Worm (Caenorhabditis elegans) whole organism, late embryonic: ENCODE results near the gene C25F9.16.

Experiments
- K02D7.2 ChIP-seq: sonication (generic microtip); optimal IDR thresholded peaks from 2 replicates; lab custom pipeline; 2017; ENCODE audit warnings: mild to moderate bottlenecking, missing genetic modification characterization, missing compliant biosample characterization
- T23F11.4 ChIP-seq: fragments of 200-800 bp; sonication (Bioruptor generic); optimal IDR thresholded peaks from 2 replicates; lab custom pipeline; 2018; ENCODE audit warnings: mild to moderate bottlenecking, missing genetic modification characterization, missing compliant biosample characterization
- ama-1 ChIP-seq: fragments of 150-350 bp; optimal IDR thresholded peaks from 2 replicates; lab custom pipeline; 2014
- dve-1 ChIP-seq: sonication (generic microtip); optimal IDR thresholded peaks from 2 replicates; lab custom pipeline; 2017; ENCODE audit warnings: antibody characterized with exemption, mild to moderate bottlenecking, missing genetic modification characterization, missing compliant biosample characterization
- elt-2 ChIP-seq: sonication (generic microtip); optimal IDR thresholded peaks from 2 replicates; lab custom pipeline; 2016; ENCODE audit warnings: missing genetic modification reagents, missing genetic modification characterization, missing compliant biosample characterization
- fkh-10 ChIP-seq: fragments of 150-350 bp; optimal IDR thresholded peaks from 2 replicates; lab custom pipeline; 2014; ENCODE audit warnings: missing biosample characterization, missing genetic modification reagents, missing genetic modification characterization
- madf-2 ChIP-seq: sonication (generic microtip); optimal IDR thresholded peaks from 2 replicates; lab custom pipeline; 2017; ENCODE audit warnings: missing genetic modification characterization, missing compliant biosample characterization
- nhr-11 ChIP-seq: fragments of 150-350 bp; optimal IDR thresholded peaks from 2 replicates; lab custom pipeline; 2014; ENCODE audit warnings: missing biosample characterization, missing genetic modification characterization
- npax-4 ChIP-seq: sonication (generic microtip); optimal IDR thresholded peaks from 2 replicates; lab custom pipeline; 2016; ENCODE audit warnings: missing genetic modification characterization, missing compliant biosample characterization
- pat-9 ChIP-seq: fragments of 200-800 bp; sonication (Bioruptor generic); optimal IDR thresholded peaks from 2 replicates; lab custom pipeline; 2018; ENCODE audit warnings: mild to moderate bottlenecking, missing genetic modification characterization, moderate library complexity, missing compliant biosample characterization
- pha-4 ChIP-seq: fragments of 150-350 bp; optimal IDR thresholded peaks from 2 replicates; lab custom pipeline; 2018; ENCODE audit warnings: missing biosample characterization, missing genetic modification reagents, missing genetic modification characterization
- sdc-2 ChIP-seq: sonication (generic microtip); optimal IDR thresholded peaks from 2 replicates; lab custom pipeline; 2016; ENCODE audit warnings: missing genotype, missing genetic modification characterization, missing compliant biosample characterization
- unc-86 ChIP-seq: sonication (generic microtip); optimal IDR thresholded peaks from 2 replicates; lab custom pipeline; 2016; ENCODE audit warnings: missing genetic modification characterization, missing compliant biosample characterization

- TF ChIP-seq nhr-11 (tag; lab: Kevin White, UChicago) (no peak), elt-2 (tag; lab: Kevin White, UChicago) (no peak), ama-1 (no peak), T23F11.4 (GFP tag; lab: Kevin White, UChicago) (no peak), fkh-10 (GFP tag; lab: Kevin White, UChicago) (no peak), unc-86 (tag; lab: Kevin White, UChicago) (no peak), K02D7.2 (tag; lab: Kevin White, UChicago) (no peak), npax-4 (tag; lab: Kevin White, UChicago) (no peak), pat-9 (tag; lab: Kevin White, UChicago) (no peak), pha-4 (tag; lab: Kevin White, UChicago) (no peak), sdc-2 (tag; lab: Kevin White, UChicago) (no peak), madf-2 (tag; lab: Kevin White, UChicago) (no peak), dve-1 (tag; lab: Kevin White, UChicago) (no peak)
Measured at ce11 chrV:19455650-19456049, 21.5 kb downstream of the C25F9.16 start, which contains the start of the genes Y43F8B.13 and Y43F8B.14.
